Fruit fly (Drosophila melanogaster): Measurements from ENCODE around the gene CrebA.

The CrebA gene

dm6 chr3L:15493886-15494598 lies 41.2 kb upstream of the CrebA start (continued):
- TF ChIP-seq CG11560 (tag; IDR thresholded peaks at IDR 0.05): no peak
- peak; percentile 34 for TF ChIP-seq bcd (GFP tag; optimal IDR thresholded peaks at IDR 0.05)
- no peak for TF ChIP-seq CG31224 (GFP tag; IDR thresholded peaks at IDR 0.05)
- no peak for TF ChIP-seq CG15514 (GFP tag; optimal IDR thresholded peaks at IDR 0.05)
- no peak for TF ChIP-seq lilli (GFP tag; optimal IDR thresholded peaks at IDR 0.05)
- no peak for TF ChIP-seq CG17912 (GFP tag; optimal IDR thresholded peaks at IDR 0.05)
- no peak for TF ChIP-seq zen2 (GFP tag; IDR thresholded peaks at IDR 0.05; ENCODE audit: partially characterized antibody)
- TF ChIP-seq B-H2 (GFP tag; optimal IDR thresholded peaks at IDR 0.05): no peak
- no peak for TF ChIP-seq Doc3 (GFP tag; IDR thresholded peaks at IDR 0.05; ENCODE audit: partially characterized antibody)
- TF ChIP-seq lov (optimal IDR thresholded peaks at IDR 0.05): no peak
- no peak for TF ChIP-seq lov (GFP tag; IDR thresholded peaks at IDR 0.05)
- no peak for TF ChIP-seq CG14667 (GFP tag; IDR thresholded peaks at IDR 0.05)
- peak; percentile 24; the same call in 1 of the 2 replicates for TF ChIP-seq CG32532 (GFP tag; IDR thresholded peaks at IDR 0.05)
- peak; percentile 53; the same call in 2 of the 3 replicates for TF ChIP-seq sr (GFP tag; IDR thresholded peaks at IDR 0.05)
- no peak for TF ChIP-seq abd-A (tag; optimal IDR thresholded peaks at IDR 0.05)
- no peak for TF ChIP-seq run (tag; optimal IDR thresholded peaks at IDR 0.05)
- TF ChIP-seq CG4820 (GFP tag; optimal IDR thresholded peaks at IDR 0.05): peak; percentile 50
- peak; percentile 35 for TF ChIP-seq lab (GFP tag; optimal IDR thresholded peaks at IDR 0.05)
- TF ChIP-seq gfzf (GFP tag; optimal IDR thresholded peaks at IDR 0.05): no peak
- TF ChIP-seq CG10462 (GFP tag; optimal IDR thresholded peaks at IDR 0.05): no peak
- TF ChIP-seq sisA (GFP tag; IDR thresholded peaks at IDR 0.05): peak; percentile 43; the same call in 1 of the 2 replicates
- TF ChIP-seq Xbp1 (GFP tag; optimal IDR thresholded peaks at IDR 0.05): no peak
- no peak for TF ChIP-seq CG13624 (GFP tag; optimal IDR thresholded peaks at IDR 0.05)
- no peak for TF ChIP-seq D (optimal IDR thresholded peaks at IDR 0.05)
- TF ChIP-seq D (GFP tag; optimal IDR thresholded peaks at IDR 0.05): peak; percentile 33
- TF ChIP-seq Myb (GFP tag; optimal IDR thresholded peaks at IDR 0.05): no peak
- TF ChIP-seq CG33213 (GFP tag; optimal IDR thresholded peaks at IDR 0.05): no peak
- TF ChIP-seq dati (GFP tag; IDR thresholded peaks at IDR 0.05): no peak
- TF ChIP-seq Oaz (GFP tag; IDR thresholded peaks at IDR 0.05): no peak
- no peak for TF ChIP-seq CG11085 (GFP tag; IDR thresholded peaks at IDR 0.05)
- no peak for TF ChIP-seq Mes4 (GFP tag; optimal IDR thresholded peaks at IDR 0.05)
- no peak for TF ChIP-seq Adf1 (GFP tag; IDR thresholded peaks at IDR 0.05)
- peak; percentile 28 for TF ChIP-seq CG15269 (tag; optimal IDR thresholded peaks at IDR 0.05)
- TF ChIP-seq Dip2 (GFP tag; IDR thresholded peaks at IDR 0.05): no peak
- 0 out of 4 replicates have a peak, but pooled peaks have one; percentile 12 for TF ChIP-seq chinmo (GFP tag; IDR thresholded peaks at IDR 0.05; ENCODE audit: partially characterized antibody)
- TF ChIP-seq ERR (GFP tag; optimal IDR thresholded peaks at IDR 0.05): no peak
- TF ChIP-seq luna (GFP tag; optimal IDR thresholded peaks at IDR 0.05): no peak
- TF ChIP-seq seq (GFP tag; IDR thresholded peaks at IDR 0.05): peak; percentile 58; the same call in 1 of the 2 replicates
- TF ChIP-seq Hr78 (GFP tag; optimal IDR thresholded peaks at IDR 0.05): peak in 1 of 2 experiments; percentile 25
- peak; percentile 13 for TF ChIP-seq CG8359 (GFP tag; optimal IDR thresholded peaks at IDR 0.05; ENCODE audit: borderline replicate concordance)
- TF ChIP-seq CG3065 (GFP tag; optimal IDR thresholded peaks at IDR 0.05): no peak
- TF ChIP-seq grau (tag; optimal IDR thresholded peaks at IDR 0.05): peak; percentile 30
- 0 out of 2 replicates have a peak, but pooled peaks have one; percentile 37 for TF ChIP-seq ap (GFP tag; IDR thresholded peaks at IDR 0.05)
- TF ChIP-seq Mrtf (GFP tag; IDR thresholded peaks at IDR 0.05): no peak
- TF ChIP-seq CG8290 (GFP tag; optimal IDR thresholded peaks at IDR 0.05): no peak
- no peak for TF ChIP-seq CG8290 (tag; optimal IDR thresholded peaks at IDR 0.05)
- TF ChIP-seq CG6791 (GFP tag; IDR thresholded peaks at IDR 0.05; ENCODE audit: partially characterized antibody): no peak; the same call in 2 of the 3 replicates
- no peak for TF ChIP-seq CG10209 (GFP tag; optimal IDR thresholded peaks at IDR 0.05)
- no peak for TF ChIP-seq cad (GFP tag; optimal IDR thresholded peaks at IDR 0.05)
- no peak for TF ChIP-seq CG32767 (GFP tag; IDR thresholded peaks at IDR 0.05)

Measured in whole organism, embryonic.